Fruit fly (Drosophila melanogaster) whole organism, embryonic: ENCODE data around the gene Hsp67Ba.

Experiments used
- Ada2b ChIP-seq: fragments of 200-800 bp; sonication (Bioruptor generic); IDR thresholded peaks from 2 replicates; pipeline ENCODE4 v1.3.6; 2022; ENCODE audit warnings: missing biosample characterization, missing genetic modification characterization
- Antp ChIP-seq: fragments of 200-800 bp; sonication (Bioruptor generic); optimal IDR thresholded peaks from 3 replicates; lab custom pipeline; 2016; ENCODE audit warnings: missing biosample characterization, missing genetic modification characterization
- B-H1 ChIP-seq: fragments of 200-800 bp; sonication (Bioruptor generic); IDR thresholded peaks from 3 replicates; pipeline ENCODE4 v1.3.6; 2022; ENCODE audit warnings: missing biosample characterization, missing genetic modification characterization
- Bdp1 ChIP-seq: fragments of 200-800 bp; sonication (Bioruptor generic); optimal IDR thresholded peaks from 3 replicates; lab custom pipeline; 2016; ENCODE audit warnings: missing biosample characterization, missing genetic modification characterization
- CG10147 ChIP-seq: fragments of 200-800 bp; sonication (Bioruptor generic); optimal IDR thresholded peaks from 2 replicates; lab custom pipeline; 2019; ENCODE audit warnings: missing biosample characterization, mild to moderate bottlenecking, missing genetic modification characterization, moderate library complexity
- CG10654 ChIP-seq: fragments of 200-800 bp; sonication (Bioruptor generic); optimal IDR thresholded peaks from 2 replicates; lab custom pipeline; 2016; ENCODE audit warnings: missing biosample characterization, missing genetic modification characterization
- CG10959 ChIP-seq: fragments of 200-800 bp; sonication (Bioruptor generic); IDR thresholded peaks from 2 replicates; pipeline ENCODE4 v1.3.6; 2022; ENCODE audit warnings: missing biosample characterization, missing genetic modification characterization
- CG14441 ChIP-seq: fragments of 200-800 bp; sonication (Bioruptor generic); IDR thresholded peaks from 2 replicates; pipeline ENCODE4 v1.3.6; 2022; ENCODE audit warnings: missing biosample characterization, missing genetic modification characterization
- CG14710 ChIP-seq: fragments of 200-800 bp; sonication (Bioruptor generic); optimal IDR thresholded peaks from 3 replicates; lab custom pipeline; 2019; ENCODE audit warnings: missing biosample characterization, mild to moderate bottlenecking, missing genetic modification characterization, moderate library complexity
- CG14965 ChIP-seq: fragments of 200-800 bp; sonication (Bioruptor generic); optimal IDR thresholded peaks from 2 replicates; lab custom pipeline; 2016; ENCODE audit warnings: missing biosample characterization, missing genetic modification characterization, borderline replicate concordance
- CG17802 ChIP-seq: fragments of 200-800 bp; sonication (Bioruptor generic); optimal IDR thresholded peaks from 2 replicates; lab custom pipeline; 2018; ENCODE audit warnings: missing biosample characterization, mild to moderate bottlenecking, missing genetic modification characterization, moderate library complexity
- CG2116 ChIP-seq: fragments of 200-800 bp; sonication (Bioruptor generic); optimal IDR thresholded peaks from 3 replicates; lab custom pipeline; 2018; ENCODE audit warnings: missing biosample characterization, mild to moderate bottlenecking, missing genetic modification characterization
- CG2202 ChIP-seq: fragments of 200-800 bp; sonication (Bioruptor generic); optimal IDR thresholded peaks from 2 replicates; lab custom pipeline; 2018; ENCODE audit warnings: missing biosample characterization, mild to moderate bottlenecking, missing genetic modification characterization
- CG30020 ChIP-seq: fragments of 200-800 bp; optimal IDR thresholded peaks from 2 replicates; lab custom pipeline; 2019; ENCODE audit warnings: missing biosample characterization, mild to moderate bottlenecking, missing genetic modification characterization, moderate library complexity
- CG33213 ChIP-seq: fragments of 200-800 bp; sonication (Bioruptor generic); optimal IDR thresholded peaks from 3 replicates; lab custom pipeline; 2016; ENCODE audit warnings: missing biosample characterization, missing genetic modification characterization
- CG4617 ChIP-seq: fragments of 200-800 bp; sonication (Bioruptor generic); optimal IDR thresholded peaks from 3 replicates; lab custom pipeline; 2016; ENCODE audit warnings: missing biosample characterization, missing genetic modification characterization, borderline replicate concordance
- CG6654 ChIP-seq: fragments of 200-800 bp; sonication (Bioruptor generic); optimal IDR thresholded peaks from 2 replicates; lab custom pipeline; 2017; ENCODE audit warnings: missing biosample characterization, mild to moderate bottlenecking, missing genetic modification characterization
- CG7963 ChIP-seq: fragments of 200-800 bp; sonication (Bioruptor generic); IDR thresholded peaks from 3 replicates; pipeline ENCODE4 v1.3.6; 2022; ENCODE audit warnings: missing biosample characterization, missing genetic modification characterization; ENCODE audit not compliant: partially characterized antibody
- CG8089 ChIP-seq: fragments of 200-800 bp; sonication (Bioruptor generic); optimal IDR thresholded peaks from 3 replicates; lab custom pipeline; 2016; ENCODE audit warnings: missing biosample characterization, missing genetic modification characterization
- CG8359 ChIP-seq: fragments of 200-800 bp; sonication (Bioruptor generic); optimal IDR thresholded peaks from 2 replicates; lab custom pipeline; 2017; ENCODE audit warnings: missing biosample characterization, mild to moderate bottlenecking, missing genetic modification characterization, borderline replicate concordance
- CG9215 ChIP-seq: fragments of 200-800 bp; sonication (Bioruptor generic); IDR thresholded peaks from 2 replicates; pipeline ENCODE4 v1.3.6; 2022; ENCODE audit warnings: missing biosample characterization, missing genetic modification characterization
- CG9876 ChIP-seq: fragments of 200-800 bp; sonication (Bioruptor generic); optimal IDR thresholded peaks from 2 replicates; lab custom pipeline; 2016; ENCODE audit warnings: missing biosample characterization, missing genetic modification characterization
- Chrac-16 ChIP-seq: fragments of 200-800 bp; sonication (Bioruptor generic); optimal IDR thresholded peaks from 3 replicates; lab custom pipeline; 2016; ENCODE audit warnings: missing biosample characterization, missing genetic modification characterization
- Dad ChIP-seq: fragments of 200-800 bp; sonication (Bioruptor generic); optimal IDR thresholded peaks from 3 replicates; lab custom pipeline; 2016; ENCODE audit warnings: missing biosample characterization, missing genetic modification characterization
- Dek ChIP-seq: fragments of 200-800 bp; sonication (Bioruptor generic); optimal IDR thresholded peaks from 3 replicates; lab custom pipeline; 2019; ENCODE audit warnings: missing biosample characterization, mild to moderate bottlenecking, missing genetic modification characterization, moderate library complexity
- Dfd ChIP-seq, 2 experiments: fragments of >200 bp; optimal IDR thresholded peaks; 2 replicates each; lab custom pipeline; 2017; ENCODE audit warnings: missing biosample characterization in 2 of 2, missing genetic modification characterization in 2 of 2
- Dip2 ChIP-seq: fragments of 200-800 bp; sonication (Bioruptor generic); IDR thresholded peaks from 2 replicates; pipeline ENCODE4 v1.3.6; 2022; ENCODE audit warnings: missing biosample characterization, missing genetic modification characterization
- Dip3 ChIP-seq: fragments of 200-800 bp; sonication (Bioruptor generic); optimal IDR thresholded peaks from 3 replicates; lab custom pipeline; 2016; ENCODE audit warnings: missing biosample characterization, missing genetic modification characterization
- E2f1 ChIP-seq: fragments of 200-800 bp; sonication (Bioruptor generic); IDR thresholded peaks from 2 replicates; pipeline ENCODE4 v1.3.6; 2022; ENCODE audit warnings: missing biosample characterization, missing genetic modification characterization
- Ets65A ChIP-seq: fragments of 200-800 bp; sonication (Bioruptor generic); peaks from one replicate; lab custom pipeline; 2016; ENCODE audit warnings: missing biosample characterization, missing genetic modification characterization
- HLH4C ChIP-seq: fragments of 200-800 bp; sonication (Bioruptor generic); IDR thresholded peaks from 3 replicates; pipeline ENCODE4 v1.3.6; 2022; ENCODE audit warnings: missing biosample characterization, missing genetic modification characterization; ENCODE audit not compliant: partially characterized antibody
- Hr78 ChIP-seq, 2 experiments: fragments of 200-800 bp in 1 of 2; fragments of >200 bp in 1 of 2; sonication (Bioruptor generic) in 1 of 2; optimal IDR thresholded peaks; 2 replicates each; lab custom pipeline; 2017 to 2019; ENCODE audit warnings: missing biosample characterization in 2 of 2, missing genetic modification characterization in 2 of 2, mild to moderate bottlenecking in 1 of 2, moderate library complexity in 1 of 2
- NC2α ChIP-seq: fragments of 200-800 bp; sonication (Bioruptor generic); optimal IDR thresholded peaks from 2 replicates; lab custom pipeline; 2016; ENCODE audit warnings: missing biosample characterization, missing genetic modification characterization
- Poxn ChIP-seq: fragments of 200-800 bp; sonication (Bioruptor generic); IDR thresholded peaks from 2 replicates; pipeline ENCODE4 v1.3.6; 2022; ENCODE audit warnings: missing biosample characterization, missing genetic modification characterization
- TFAM ChIP-seq: fragments of 200-800 bp; sonication (Bioruptor generic); optimal IDR thresholded peaks from 2 replicates; lab custom pipeline; 2017; ENCODE audit warnings: missing biosample characterization, missing genetic modification characterization, inconsistent platforms
- fd102C ChIP-seq: fragments of 200-800 bp; sonication (Bioruptor generic); optimal IDR thresholded peaks from 2 replicates; lab custom pipeline; 2018; ENCODE audit warnings: missing biosample characterization, mild to moderate bottlenecking, missing genetic modification characterization, moderate library complexity
- fu2 ChIP-seq: fragments of 200-800 bp; sonication (Bioruptor generic); optimal IDR thresholded peaks from 2 replicates; lab custom pipeline; 2016; ENCODE audit warnings: missing biosample characterization, missing genetic modification characterization
- lola ChIP-seq, 3 experiments: fragments of >200 bp in 2 of 3; fragments of 200-800 bp in 1 of 3; sonication (Bioruptor generic) in 1 of 3; optimal IDR thresholded peaks; 2 replicates each; lab custom pipeline; 2017 to 2019; ENCODE audit warnings: missing biosample characterization in 3 of 3, missing genetic modification characterization in 3 of 3, mild to moderate bottlenecking in 1 of 3, moderate library complexity in 1 of 3
- maf-S ChIP-seq: fragments of 200-800 bp; sonication (Bioruptor generic); optimal IDR thresholded peaks from 2 replicates; lab custom pipeline; 2016; ENCODE audit warnings: missing biosample characterization, missing genetic modification characterization
- mam ChIP-seq: fragments of 200-800 bp; sonication (Bioruptor generic); optimal IDR thresholded peaks from 3 replicates; lab custom pipeline; 2016; ENCODE audit warnings: missing biosample characterization, missing genetic modification characterization
- odd ChIP-seq: fragments of 200-800 bp; sonication (Bioruptor generic); optimal IDR thresholded peaks from 2 replicates; lab custom pipeline; 2017; ENCODE audit warnings: missing biosample characterization, mild to moderate bottlenecking, missing genetic modification characterization
- phol ChIP-seq: fragments of 200-800 bp; sonication (Bioruptor generic); optimal IDR thresholded peaks from 3 replicates; lab custom pipeline; 2018; ENCODE audit warnings: missing biosample characterization, mild to moderate bottlenecking, missing genetic modification characterization, moderate library complexity
- pita ChIP-seq: fragments of 200-800 bp; sonication (Bioruptor generic); optimal IDR thresholded peaks from 2 replicates; lab custom pipeline; 2017; ENCODE audit warnings: missing biosample characterization, mild to moderate bottlenecking, missing genetic modification characterization
- salm ChIP-seq: fragments of 200-800 bp; sonication (Bioruptor generic); optimal IDR thresholded peaks from 2 replicates; lab custom pipeline; 2018; ENCODE audit warnings: missing biosample characterization, mild to moderate bottlenecking, missing genetic modification characterization
- sc ChIP-seq, 3 experiments: fragments of >200 bp in 2 of 3; fragments of 200-800 bp in 1 of 3; sonication (Bioruptor generic) in 1 of 3; optimal IDR thresholded peaks; 2 replicates in 2 of 3; 3 replicates in 1 of 3; lab custom pipeline; 2017; ENCODE audit warnings: mild to moderate bottlenecking in 1 of 3, missing biosample characterization in 1 of 3, missing genetic modification characterization in 1 of 3, missing genetic modification reagents in 1 of 3
- stwl ChIP-seq: fragments of 200-800 bp; sonication (Bioruptor generic); optimal IDR thresholded peaks from 3 replicates; lab custom pipeline; 2018; ENCODE audit warnings: missing biosample characterization, mild to moderate bottlenecking, missing genetic modification characterization, moderate library complexity
- tup ChIP-seq: fragments of 200-800 bp; sonication (Bioruptor generic); optimal IDR thresholded peaks from 2 replicates; lab custom pipeline; 2016; ENCODE audit warnings: missing biosample characterization, mild to moderate bottlenecking, missing genetic modification characterization, moderate library complexity
- vvl ChIP-seq: fragments of 200-800 bp; sonication (Bioruptor generic); IDR thresholded peaks from 2 replicates; pipeline ENCODE4 v1.3.6; 2022; ENCODE audit warnings: missing biosample characterization, missing genetic modification characterization
- yki ChIP-seq: fragments of >200 bp; optimal IDR thresholded peaks from 3 replicates; lab custom pipeline; 2018

Hsp67Ba gene

dm6 chr3L:9383345-9384075 is 4.2 kb upstream of the Hsp67Ba start, which contains the start of gene Hsp27 (continued):
- TF ChIP-seq Dip2 (peak; percentile 75), CG10959 (peak; percentile 95), CG9876 (GFP tag; lab: Kevin White, UChicago) (peak; percentile 55), CG4617 (GFP tag; lab: Kevin White, UChicago) (peak; percentile 96), E2f1 (peak; percentile 99), Dek (tag; lab: Kevin White, UChicago) (peak; percentile 97), CG6654 (peak; percentile 94), maf-S (GFP tag; lab: Kevin White, UChicago) (peak; percentile 91), Chrac-16 (GFP tag; lab: Kevin White, UChicago) (peak; percentile 98), CG17802 (peak; percentile 91), Antp (GFP tag; lab: Kevin White, UChicago) (peak; percentile 93), Ada2b (GFP tag; lab: Robert Waterston, UW) (peak; percentile 99), CG30020 (peak; percentile 79), CG2116 (peak; percentile 82), HLH4C (GFP tag; lab: Robert Waterston, UW) (no peak), odd (GFP tag; lab: Kevin White, UChicago) (peak; percentile 95), yki (lab: Kevin White, UChicago) (no peak), tup (peak; percentile 93), vvl (GFP tag; lab: Robert Waterston, UW) (peak; percentile 99), Poxn (GFP tag; lab: Robert Waterston, UW) (peak; percentile 84), Hr78 (GFP tag; optimal IDR thresholded peaks at IDR 0.05; lab: Kevin White, UChicago) (peak in 1 of 2 experiments; percentile 92), salm (tag; lab: Kevin White, UChicago) (peak; percentile 97), CG14965 (peak; percentile 61), Dip3 (peak; percentile 93), Bdp1 (GFP tag; lab: Kevin White, UChicago) (peak; percentile 83), CG14710 (tag; lab: Kevin White, UChicago) (peak; percentile 97), CG10654 (GFP tag; lab: Kevin White, UChicago) (peak; percentile 98), CG8089 (GFP tag; lab: Kevin White, UChicago) (peak; percentile 83), CG33213 (GFP tag; lab: Kevin White, UChicago) (peak; percentile 96), lola (GFP tag; optimal IDR thresholded peaks at IDR 0.05; lab: Kevin White, UChicago) (peak in 1 of 3 experiments; percentile 95), Dad (GFP tag; lab: Kevin White, UChicago) (peak; percentile 96), B-H1 (GFP tag; lab: Robert Waterston, UW) (peak; percentile 98), CG2202 (tag; lab: Kevin White, UChicago) (peak; percentile 95), stwl (tag; lab: Kevin White, UChicago) (peak; percentile 65), Ets65A (GFP tag; lab: Kevin White, UChicago) (peak; percentile 98), CG8359 (GFP tag; lab: Kevin White, UChicago) (peak; percentile 94), fd102C (peak; percentile 55), CG9215 (GFP tag; lab: Robert Waterston, UW) (peak; percentile 96), mam (GFP tag; lab: Kevin White, UChicago) (peak; percentile 97), phol (peak; percentile 98), CG14441 (GFP tag; lab: Robert Waterston, UW) (peak; percentile 99), pita (no peak), CG10147 (GFP tag; lab: Kevin White, UChicago) (peak; percentile 96), TFAM (peak; percentile 92), sc (optimal IDR thresholded peaks at IDR 0.05; lab: Kevin White, UChicago) (no peak), sc (GFP tag; optimal IDR thresholded peaks at IDR 0.05; lab: Kevin White, UChicago) (peak; percentile 98), NC2α (GFP tag; lab: Kevin White, UChicago) (peak; percentile 65), fu2 (GFP tag; lab: Kevin White, UChicago) (peak; percentile 75), Dfd (GFP tag; optimal IDR thresholded peaks at IDR 0.05; lab: Kevin White, UChicago) (no peak), CG7963 (GFP tag; lab: Robert Waterston, UW) (no peak)
